Fruit fly (Drosophila melanogaster) whole organism, embryonic: ENCODE results near the gene CG12995.
A peak's percentile ranks its signal among the peaks of the same experiment; 100 is the strongest.

Source experiments
- CG11504 ChIP-seq: fragments of 200-800 bp; sonication (Bioruptor generic); optimal IDR thresholded peaks from 3 replicates; lab custom pipeline; 2019; ENCODE audit warnings: missing biosample characterization, mild to moderate bottlenecking, missing genetic modification characterization, moderate library complexity
- CG13624 ChIP-seq: fragments of 200-800 bp; sonication (Bioruptor generic); optimal IDR thresholded peaks from 2 replicates; lab custom pipeline; 2016; ENCODE audit warnings: missing biosample characterization, missing genetic modification characterization
- CG15269 ChIP-seq: fragments of 200-800 bp; sonication (Bioruptor generic); optimal IDR thresholded peaks from 2 replicates; lab custom pipeline; 2018; ENCODE audit warnings: missing biosample characterization, mild to moderate bottlenecking, missing genetic modification characterization, moderate library complexity
- CG16779 ChIP-seq: fragments of 200-800 bp; sonication (Bioruptor generic); IDR thresholded peaks from 2 replicates; pipeline ENCODE4 v1.3.6; 2022; ENCODE audit warnings: missing biosample characterization, missing genetic modification characterization
- CG16815 ChIP-seq: fragments of 200-800 bp; sonication (Bioruptor generic); optimal IDR thresholded peaks from 3 replicates; lab custom pipeline; 2017; ENCODE audit warnings: missing biosample characterization, mild to moderate bottlenecking, missing genetic modification characterization
- CG18476 ChIP-seq: fragments of 200-800 bp; sonication (Bioruptor generic); optimal IDR thresholded peaks from 2 replicates; lab custom pipeline; 2016; ENCODE audit warnings: missing biosample characterization, mild to moderate bottlenecking, missing genetic modification characterization
- CG2120 ChIP-seq: fragments of 200-800 bp; sonication (Bioruptor generic); optimal IDR thresholded peaks from 3 replicates; lab custom pipeline; 2016; ENCODE audit warnings: missing biosample characterization, missing genetic modification characterization
- CG2678 ChIP-seq: fragments of 200-800 bp; sonication (Bioruptor generic); optimal IDR thresholded peaks from 3 replicates; lab custom pipeline; 2019; ENCODE audit warnings: missing biosample characterization, mild to moderate bottlenecking, missing genetic modification characterization, moderate library complexity
- CG2875 ChIP-seq: fragments of 200-800 bp; sonication (Bioruptor generic); optimal IDR thresholded peaks from 2 replicates; lab custom pipeline; 2017; ENCODE audit warnings: missing biosample characterization, mild to moderate bottlenecking, missing genetic modification characterization, missing genetic modification reagents
- CG33557 ChIP-seq: fragments of 200-800 bp; sonication (Bioruptor generic); optimal IDR thresholded peaks from 2 replicates; lab custom pipeline; 2019; ENCODE audit warnings: missing biosample characterization, mild to moderate bottlenecking, missing genetic modification characterization, moderate library complexity
- CG3407 ChIP-seq: fragments of 200-800 bp; sonication (Bioruptor generic); optimal IDR thresholded peaks from 2 replicates; lab custom pipeline; 2018; ENCODE audit warnings: missing biosample characterization, mild to moderate bottlenecking, missing genetic modification characterization
- CG34422 ChIP-seq: fragments of 200-800 bp; sonication (Bioruptor generic); IDR thresholded peaks from 3 replicates; pipeline ENCODE4 v1.3.6; 2022; ENCODE audit warnings: missing biosample characterization, missing genetic modification characterization
- CG3995 ChIP-seq: fragments of 200-800 bp; sonication (Bioruptor generic); optimal IDR thresholded peaks from 3 replicates; lab custom pipeline; 2016; ENCODE audit warnings: missing biosample characterization, missing genetic modification characterization
- CG6765 ChIP-seq: fragments of 200-800 bp; sonication (Bioruptor generic); optimal IDR thresholded peaks from 3 replicates; lab custom pipeline; 2017; ENCODE audit warnings: missing biosample characterization, mild to moderate bottlenecking, missing genetic modification characterization
- CG7357 ChIP-seq: fragments of 200-800 bp; sonication (Bioruptor generic); IDR thresholded peaks from 3 replicates; pipeline ENCODE4 v1.3.6; 2022; ENCODE audit warnings: missing biosample characterization, missing genetic modification characterization
- CG7839 ChIP-seq: fragments of 200-800 bp; sonication (Bioruptor generic); optimal IDR thresholded peaks from 3 replicates; lab custom pipeline; 2018; ENCODE audit warnings: missing biosample characterization, mild to moderate bottlenecking, missing genetic modification characterization, moderate library complexity
- CG9215 ChIP-seq: fragments of 200-800 bp; sonication (Bioruptor generic); IDR thresholded peaks from 2 replicates; pipeline ENCODE4 v1.3.6; 2022; ENCODE audit warnings: missing biosample characterization, missing genetic modification characterization
- CG9932 ChIP-seq: fragments of 200-800 bp; sonication (Bioruptor generic); IDR thresholded peaks from 2 replicates; pipeline ENCODE4 v1.3.6; 2022; ENCODE audit warnings: missing biosample characterization, missing genetic modification characterization
- CHES-1-like ChIP-seq: fragments of 200-800 bp; sonication (Bioruptor generic); optimal IDR thresholded peaks from 2 replicates; lab custom pipeline; 2016; ENCODE audit warnings: missing biosample characterization, missing genetic modification characterization
- CoRest ChIP-seq: fragments of 200-800 bp; sonication (Bioruptor generic); optimal IDR thresholded peaks from 3 replicates; lab custom pipeline; 2018; ENCODE audit warnings: missing biosample characterization, mild to moderate bottlenecking, missing genetic modification characterization, moderate library complexity
- D19B ChIP-seq: fragments of 200-800 bp; sonication (Bioruptor generic); optimal IDR thresholded peaks from 2 replicates; lab custom pipeline; 2017; ENCODE audit warnings: missing biosample characterization, mild to moderate bottlenecking, missing genetic modification characterization
- Dad ChIP-seq: fragments of 200-800 bp; sonication (Bioruptor generic); optimal IDR thresholded peaks from 3 replicates; lab custom pipeline; 2016; ENCODE audit warnings: missing biosample characterization, missing genetic modification characterization
- Gug ChIP-seq: fragments of 200-800 bp; sonication (Bioruptor generic); IDR thresholded peaks from 4 replicates; pipeline ENCODE4 v1.3.6; 2022; ENCODE audit warnings: missing biosample characterization, missing genetic modification characterization
- HmgZ ChIP-seq: fragments of 200-800 bp; sonication (Bioruptor generic); optimal IDR thresholded peaks from 2 replicates; lab custom pipeline; 2018; ENCODE audit warnings: missing biosample characterization, mild to moderate bottlenecking, missing genetic modification characterization
- Hr39 ChIP-seq: fragments of >200 bp; optimal IDR thresholded peaks from 2 replicates; lab custom pipeline; 2017
- Ptx1 ChIP-seq: fragments of 200-800 bp; sonication (Bioruptor generic); IDR thresholded peaks from 2 replicates; pipeline ENCODE4 v1.3.6; 2022; ENCODE audit warnings: missing biosample characterization, missing genetic modification characterization
- Rfx ChIP-seq: fragments of 200-800 bp; sonication (Bioruptor generic); IDR thresholded peaks from 2 replicates; pipeline ENCODE4 v1.3.6; 2022; ENCODE audit warnings: missing biosample characterization, missing genetic modification characterization
- Usf ChIP-seq: fragments of 200-800 bp; sonication (Bioruptor generic); optimal IDR thresholded peaks from 2 replicates; lab custom pipeline; 2017; ENCODE audit warnings: missing genotype, missing biosample characterization, missing genetic modification characterization
- bbx ChIP-seq: fragments of 200-800 bp; sonication (Bioruptor generic); IDR thresholded peaks from 2 replicates; pipeline ENCODE4 v1.3.6; 2022; ENCODE audit warnings: missing biosample characterization, missing genetic modification characterization; ENCODE audit not compliant: partially characterized antibody
- cas ChIP-seq: fragments of 200-800 bp; sonication (Bioruptor generic); IDR thresholded peaks from 2 replicates; pipeline ENCODE4 v1.3.6; 2022; ENCODE audit warnings: missing biosample characterization, missing genetic modification characterization
- crol ChIP-seq: fragments of 200-800 bp; sonication (Bioruptor generic); IDR thresholded peaks from 2 replicates; pipeline ENCODE4 v1.3.6; 2022; ENCODE audit warnings: missing biosample characterization, missing genetic modification characterization
- cwo ChIP-seq: fragments of 200-800 bp; sonication (Bioruptor generic); optimal IDR thresholded peaks from 3 replicates; lab custom pipeline; 2017; ENCODE audit warnings: missing biosample characterization, missing genetic modification characterization, mild to moderate bottlenecking, moderate library complexity, missing genetic modification reagents
- dan ChIP-seq: fragments of 200-800 bp; sonication (Bioruptor generic); IDR thresholded peaks from 2 replicates; pipeline ENCODE4 v1.3.6; 2022; ENCODE audit warnings: missing biosample characterization, missing genetic modification characterization
- ewg ChIP-seq: fragments of 200-800 bp; sonication (Bioruptor generic); optimal IDR thresholded peaks from 3 replicates; lab custom pipeline; 2017; ENCODE audit warnings: mild to moderate bottlenecking, missing biosample characterization, missing genetic modification reagents, missing genetic modification characterization
- gem ChIP-seq: fragments of 200-800 bp; sonication (Bioruptor generic); optimal IDR thresholded peaks from 2 replicates; lab custom pipeline; 2019; ENCODE audit warnings: missing biosample characterization, mild to moderate bottlenecking, missing genetic modification characterization, moderate library complexity
- hbn ChIP-seq: fragments of 200-800 bp; sonication (Bioruptor generic); IDR thresholded peaks from 2 replicates; pipeline ENCODE4 v1.3.6; 2022; ENCODE audit warnings: missing biosample characterization, missing genetic modification characterization; ENCODE audit not compliant: partially characterized antibody
- ind ChIP-seq: fragments of 200-800 bp; sonication (Bioruptor generic); optimal IDR thresholded peaks from 3 replicates; lab custom pipeline; 2016; ENCODE audit warnings: missing biosample characterization, missing genetic modification characterization
- klu ChIP-seq: fragments of 200-800 bp; sonication (Bioruptor generic); IDR thresholded peaks from 2 replicates; pipeline ENCODE4 v1.3.6; 2022; ENCODE audit warnings: missing biosample characterization, missing genetic modification characterization
- lab ChIP-seq: fragments of 200-800 bp; sonication (Bioruptor generic); optimal IDR thresholded peaks from 3 replicates; lab custom pipeline; 2017; ENCODE audit warnings: missing biosample characterization, missing genetic modification characterization, mild to moderate bottlenecking, moderate library complexity, missing genetic modification reagents
- pan ChIP-seq, 4 experiments: fragments of >200 bp in 3 of 4; fragments of 200-800 bp in 1 of 4; sonication (Bioruptor generic) in 1 of 4; optimal IDR thresholded peaks in 3 of 4; IDR thresholded peaks in 1 of 4; 2 replicates each; pipeline versions ENCODE4 v1.3.6 to Lab custom; 2017 to 2022; ENCODE audit warnings: missing biosample characterization in 2 of 4, missing genetic modification characterization in 2 of 4, mixed read lengths in 1 of 4
- pb ChIP-seq: fragments of 200-800 bp; sonication (Bioruptor generic); optimal IDR thresholded peaks from 3 replicates; lab custom pipeline; 2016; ENCODE audit warnings: missing biosample characterization, missing genetic modification characterization
- psq ChIP-seq: fragments of 200-800 bp; sonication (Bioruptor generic); optimal IDR thresholded peaks from 2 replicates; lab custom pipeline; 2017; ENCODE audit warnings: missing biosample characterization, missing genetic modification characterization
- ranshi ChIP-seq: fragments of 200-800 bp; sonication (Bioruptor generic); IDR thresholded peaks from 2 replicates; pipeline ENCODE4 v1.3.6; 2022; ENCODE audit warnings: missing biosample characterization, missing genetic modification characterization
- seq ChIP-seq: fragments of 200-800 bp; sonication (Bioruptor generic); IDR thresholded peaks from 2 replicates; pipeline ENCODE4 v1.3.6; 2022; ENCODE audit warnings: missing biosample characterization, missing genetic modification characterization
- sna ChIP-seq: fragments of 200-800 bp; sonication (Bioruptor generic); IDR thresholded peaks from 2 replicates; pipeline ENCODE4 v1.3.6; 2022; ENCODE audit warnings: missing biosample characterization, missing genetic modification characterization; ENCODE audit not compliant: partially characterized antibody
- ssp ChIP-seq: fragments of 200-800 bp; sonication (Bioruptor generic); IDR thresholded peaks from 2 replicates; pipeline ENCODE4 v1.3.6; 2022; ENCODE audit warnings: missing biosample characterization, missing genetic modification characterization
- unpg ChIP-seq: fragments of 200-800 bp; sonication (Bioruptor generic); optimal IDR thresholded peaks from 3 replicates; lab custom pipeline; 2018; ENCODE audit warnings: missing biosample characterization, mild to moderate bottlenecking, missing genetic modification characterization, moderate library complexity
- usp ChIP-seq: fragments of >200 bp; optimal IDR thresholded peaks from 2 replicates; lab custom pipeline; 2017; ENCODE audit warnings: missing biosample characterization, missing genetic modification characterization
- vnd ChIP-seq: fragments of 200-800 bp; sonication (Bioruptor generic); IDR thresholded peaks from 3 replicates; pipeline ENCODE4 v1.3.6; 2022; ENCODE audit warnings: missing biosample characterization, missing genetic modification characterization; ENCODE audit not compliant: partially characterized antibody
- zen ChIP-seq: fragments of 200-800 bp; sonication (Bioruptor generic); optimal IDR thresholded peaks from 3 replicates; lab custom pipeline; 2018; ENCODE audit warnings: missing biosample characterization, mild to moderate bottlenecking, missing genetic modification characterization, moderate library complexity
- zf30C ChIP-seq: fragments of 200-800 bp; sonication (Bioruptor generic); optimal IDR thresholded peaks from 3 replicates; lab custom pipeline; 2018; ENCODE audit warnings: missing biosample characterization, mild to moderate bottlenecking, missing genetic modification characterization

Gene CG12995

dm6 chrX:17226681-17227019 lies 16.9 kb upstream of the CG12995 start, which contains the start of gene CG10598:
Gene CG10598, minus strand, starts transcription at chrX:17226867.
- TF ChIP-seq CG6765 (GFP tag; lab: Kevin White, UChicago) = no peak
- TF ChIP-seq crol (GFP tag; lab: Robert Waterston, UW) = no peak
- peak; percentile 18 for TF ChIP-seq ind (GFP tag; lab: Kevin White, UChicago)
- no peak for TF ChIP-seq ssp (GFP tag; lab: Robert Waterston, UW)
- TF ChIP-seq ewg (GFP tag; lab: Kevin White, UChicago) = no peak
- peak; percentile 8 for TF ChIP-seq CG11504 (tag; lab: Kevin White, UChicago)
- TF ChIP-seq CG9215 = no peak
- TF ChIP-seq CG15269 = peak; percentile 52
- peak; percentile 10 for TF ChIP-seq unpg
- no peak for TF ChIP-seq zen (tag; lab: Kevin White, UChicago)
- no peak for TF ChIP-seq bbx (GFP tag; lab: Robert Waterston, UW)
- no peak for TF ChIP-seq CG16779 (GFP tag; lab: Robert Waterston, UW)
- peak; percentile 1 for TF ChIP-seq D19B
- TF ChIP-seq CG34422 (GFP tag; lab: Robert Waterston, UW) = no peak
- no peak for TF ChIP-seq HmgZ (tag; lab: Kevin White, UChicago)
- TF ChIP-seq klu (GFP tag; lab: Robert Waterston, UW) = no peak
- peak; percentile 29; the same call in 1 of the 2 replicates for TF ChIP-seq Ptx1 (GFP tag; lab: Robert Waterston, UW)
- no peak for TF ChIP-seq CG18476 (GFP tag; lab: Kevin White, UChicago)
- peak; percentile 49 for TF ChIP-seq gem (tag; lab: Kevin White, UChicago)
- no peak for TF ChIP-seq usp (GFP tag; lab: Kevin White, UChicago)
- no peak for TF ChIP-seq psq (GFP tag; lab: Kevin White, UChicago)
- TF ChIP-seq CG2875 (GFP tag; lab: Kevin White, UChicago) = no peak
- no peak for TF ChIP-seq pb (GFP tag; lab: Kevin White, UChicago)
- TF ChIP-seq CG13624 (GFP tag; lab: Kevin White, UChicago) = no peak
- no peak for TF ChIP-seq CG3995 (GFP tag; lab: Kevin White, UChicago)
- TF ChIP-seq CG7357 (GFP tag; lab: Robert Waterston, UW) = no peak
- TF ChIP-seq ranshi (GFP tag; lab: Robert Waterston, UW) = no peak
- no peak for TF ChIP-seq hbn (GFP tag; lab: Robert Waterston, UW)
- no peak for TF ChIP-seq vnd (GFP tag; lab: Robert Waterston, UW)
- peak; percentile 29 for TF ChIP-seq CG2120 (GFP tag; lab: Kevin White, UChicago)
- TF ChIP-seq lab (GFP tag; lab: Kevin White, UChicago) = peak; percentile 2
- TF ChIP-seq CG16815 = no peak
- TF ChIP-seq dan = no peak
- peak; percentile 43; the same call in 1 of the 2 replicates for TF ChIP-seq CG9932 (GFP tag; lab: Robert Waterston, UW)
- peak; percentile 1 for TF ChIP-seq cwo
- TF ChIP-seq CG2678 (tag; lab: Kevin White, UChicago) = peak; percentile 35
- TF ChIP-seq CG7839 (tag; lab: Kevin White, UChicago) = peak; percentile 37
- no peak for TF ChIP-seq cas (GFP tag; lab: Robert Waterston, UW)
- TF ChIP-seq seq = peak; percentile 41; the same call in 1 of the 2 replicates
- no peak for TF ChIP-seq pan (optimal IDR thresholded peaks at IDR 0.05; lab: Kevin White, UChicago)
- TF ChIP-seq pan (GFP tag; optimal IDR thresholded peaks at IDR 0.05 in 1 of 2, IDR thresholded peaks at IDR 0.05 in 1 of 2) = no peak
- no peak for TF ChIP-seq CG3407 (GFP tag; lab: Kevin White, UChicago)
- TF ChIP-seq Rfx (GFP tag; lab: Robert Waterston, UW) = peak; percentile 50
- TF ChIP-seq CoRest (tag; lab: Kevin White, UChicago) = peak; percentile 24
- TF ChIP-seq CG33557 (GFP tag; lab: Kevin White, UChicago) = no peak
- TF ChIP-seq Gug (GFP tag; lab: Robert Waterston, UW) = no peak; the same call in 3 of the 4 replicates
- no peak for TF ChIP-seq Dad (GFP tag; lab: Kevin White, UChicago)
- TF ChIP-seq Hr39 (lab: Kevin White, UChicago) = no peak
- no peak for TF ChIP-seq sna
- no peak for TF ChIP-seq zf30C
- TF ChIP-seq Usf = peak; percentile 10
- no peak for TF ChIP-seq CHES-1-like
